Worm (Caenorhabditis elegans) whole organism, late embryonic: ENCODE results near the gene R05D8.7.

Experiments
- dve-1 ChIP-seq: sonication (generic microtip); optimal IDR thresholded peaks from 2 replicates; lab custom pipeline; 2017; ENCODE audit warnings: antibody characterized with exemption, mild to moderate bottlenecking, missing genetic modification characterization, missing compliant biosample characterization
- ttx-3 ChIP-seq: sonication (generic microtip); optimal IDR thresholded peaks from 2 replicates; lab custom pipeline; 2016; ENCODE audit warnings: missing genetic modification reagents, missing genetic modification characterization, missing compliant biosample characterization

DNA sequence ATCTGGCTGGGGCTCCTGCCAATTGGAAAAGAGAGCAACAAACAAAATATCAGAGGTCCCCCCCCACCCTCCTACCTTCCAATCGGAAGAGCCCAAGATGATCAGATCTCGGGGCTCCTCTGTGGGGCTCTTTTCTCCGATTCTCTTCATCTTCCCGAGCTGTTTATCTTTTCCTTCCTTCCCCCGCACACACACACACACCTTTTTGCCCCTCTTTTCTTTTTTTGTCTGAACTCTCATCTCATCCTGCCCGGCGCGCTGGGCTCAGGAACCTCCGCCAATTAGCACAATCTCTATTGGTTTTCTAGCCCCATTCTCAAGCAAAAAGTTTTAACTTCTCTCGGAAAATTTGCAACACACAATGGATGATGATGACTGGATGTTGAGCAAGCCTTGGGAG, 40.2 kb upstream of the R05D8.7 start:
- no peak for TF ChIP-seq dve-1
- no peak for TF ChIP-seq ttx-3
